Fruit fly (Drosophila melanogaster) whole organism, prepupa: ENCODE results near the gene Cpr64Ad.

Source experiments
- Blimp-1 ChIP-seq: fragments of 200-800 bp; sonication (Bioruptor generic); optimal IDR thresholded peaks from 3 replicates; lab custom pipeline; 2017; ENCODE audit warnings: missing biosample characterization, missing genetic modification characterization, mild to moderate bottlenecking, moderate library complexity, missing genetic modification reagents
- CG10669 ChIP-seq: fragments of 200-800 bp; sonication (Bioruptor generic); optimal IDR thresholded peaks from 3 replicates; lab custom pipeline; 2018; ENCODE audit warnings: missing biosample characterization, mild to moderate bottlenecking, missing genetic modification characterization, moderate library complexity
- CG11294 ChIP-seq: fragments of 200-800 bp; sonication (Bioruptor generic); IDR thresholded peaks from 2 replicates; pipeline ENCODE4 v1.3.6; 2022; ENCODE audit warnings: missing biosample characterization, missing genetic modification characterization
- CG11762 ChIP-seq: fragments of 200-800 bp; sonication (Bioruptor generic); optimal IDR thresholded peaks from 3 replicates; lab custom pipeline; 2016; ENCODE audit warnings: missing biosample characterization, missing genetic modification characterization; ENCODE audit not compliant: insufficient read depth
- CG11902 ChIP-seq: fragments of 200-800 bp; sonication (Bioruptor generic); optimal IDR thresholded peaks from 3 replicates; lab custom pipeline; 2016; ENCODE audit warnings: missing biosample characterization, missing genetic modification characterization
- CG15336 ChIP-seq: fragments of 200-800 bp; sonication (Bioruptor generic); IDR thresholded peaks from 2 replicates; pipeline ENCODE4 v1.3.6; 2022; ENCODE audit warnings: missing biosample characterization, missing genetic modification characterization
- CG1621 ChIP-seq: fragments of 200-800 bp; sonication (Bioruptor generic); optimal IDR thresholded peaks from 3 replicates; lab custom pipeline; 2018; ENCODE audit warnings: missing biosample characterization, mild to moderate bottlenecking, missing genetic modification characterization
- CG3032 ChIP-seq: fragments of 200-800 bp; optimal IDR thresholded peaks from 2 replicates; lab custom pipeline; 2019; ENCODE audit warnings: missing biosample characterization, mild to moderate bottlenecking, missing genetic modification characterization, moderate library complexity
- CG31627 ChIP-seq: fragments of 200-800 bp; sonication (Bioruptor generic); optimal IDR thresholded peaks from 3 replicates; lab custom pipeline; 2016; ENCODE audit warnings: missing biosample characterization, missing genetic modification characterization
- CG32006 ChIP-seq: fragments of 200-800 bp; sonication (Bioruptor generic); optimal IDR thresholded peaks from 3 replicates; lab custom pipeline; 2017; ENCODE audit warnings: missing biosample characterization, mild to moderate bottlenecking, missing genetic modification characterization
- CG3919 ChIP-seq: fragments of 200-800 bp; sonication (Bioruptor generic); optimal IDR thresholded peaks from 3 replicates; lab custom pipeline; 2016; ENCODE audit warnings: missing biosample characterization, missing genetic modification characterization
- CG4318 ChIP-seq: fragments of 200-800 bp; sonication (Bioruptor generic); optimal IDR thresholded peaks from 3 replicates; lab custom pipeline; 2017; ENCODE audit warnings: missing biosample characterization, mild to moderate bottlenecking, missing genetic modification characterization
- CG6163 ChIP-seq: fragments of 200-800 bp; sonication (Bioruptor generic); IDR thresholded peaks from 3 replicates; pipeline ENCODE4 v1.3.6; 2022; ENCODE audit warnings: missing biosample characterization, missing genetic modification characterization
- CG6276 ChIP-seq: fragments of 200-800 bp; sonication (Bioruptor generic); optimal IDR thresholded peaks from 2 replicates; lab custom pipeline; 2017; ENCODE audit warnings: missing biosample characterization, mild to moderate bottlenecking, missing genetic modification characterization
- CG6792 ChIP-seq: fragments of 200-800 bp; sonication (Bioruptor generic); optimal IDR thresholded peaks from 3 replicates; lab custom pipeline; 2016; ENCODE audit warnings: missing biosample characterization, missing genetic modification characterization
- CG6808 ChIP-seq: fragments of 200-800 bp; sonication (Bioruptor generic); optimal IDR thresholded peaks from 3 replicates; lab custom pipeline; 2017; ENCODE audit warnings: missing biosample characterization, missing genetic modification characterization, mild to moderate bottlenecking, moderate library complexity, missing genetic modification reagents
- CG6854 ChIP-seq: fragments of 200-800 bp; sonication (Bioruptor generic); optimal IDR thresholded peaks from 2 replicates; lab custom pipeline; 2017; ENCODE audit warnings: missing biosample characterization, mild to moderate bottlenecking, missing genetic modification characterization
- CG7368 ChIP-seq: fragments of 200-800 bp; sonication (Bioruptor generic); optimal IDR thresholded peaks from 3 replicates; lab custom pipeline; 2016; ENCODE audit warnings: missing biosample characterization, missing genetic modification characterization
- CG9139 ChIP-seq: fragments of 200-800 bp; sonication (Bioruptor generic); optimal IDR thresholded peaks from 3 replicates; lab custom pipeline; 2017; ENCODE audit warnings: missing biosample characterization, mild to moderate bottlenecking, missing genetic modification characterization
- Eip78C ChIP-seq: fragments of 200-800 bp; sonication (Bioruptor generic); peaks from one replicate; lab custom pipeline; 2016; ENCODE audit warnings: missing biosample characterization, missing genetic modification characterization
- Eip93F ChIP-seq: fragments of 200-800 bp; sonication (Bioruptor generic); optimal IDR thresholded peaks from 2 replicates; lab custom pipeline; 2016; ENCODE audit warnings: missing biosample characterization, mild to moderate bottlenecking, missing genetic modification characterization
- Ets21C ChIP-seq: fragments of 200-800 bp; sonication (Bioruptor generic); optimal IDR thresholded peaks from 3 replicates; lab custom pipeline; 2016; ENCODE audit warnings: missing biosample characterization, missing genetic modification characterization
- Gug ChIP-seq: fragments of 200-800 bp; sonication (Bioruptor generic); IDR thresholded peaks from 2 replicates; pipeline ENCODE4 v1.3.6; 2022; ENCODE audit warnings: missing biosample characterization, missing genetic modification characterization
- Hr38 ChIP-seq: sonication (Bioruptor generic); optimal IDR thresholded peaks from 2 replicates; lab custom pipeline; 2016; ENCODE audit warnings: missing biosample characterization, missing genetic modification characterization
- Hr4 ChIP-seq: fragments of 200-800 bp; sonication (Bioruptor generic); optimal IDR thresholded peaks from 3 replicates; lab custom pipeline; 2016; ENCODE audit warnings: missing biosample characterization, missing genetic modification characterization
- Lpt ChIP-seq: fragments of 200-800 bp; sonication (Bioruptor generic); optimal IDR thresholded peaks from 3 replicates; lab custom pipeline; 2016; ENCODE audit warnings: missing biosample characterization, missing genetic modification characterization
- Met ChIP-seq: fragments of 200-800 bp; sonication (Bioruptor generic); optimal IDR thresholded peaks from 3 replicates; lab custom pipeline; 2016; ENCODE audit warnings: missing biosample characterization, missing genetic modification characterization
- Smox ChIP-seq: fragments of 200-800 bp; sonication (Bioruptor generic); optimal IDR thresholded peaks from 3 replicates; lab custom pipeline; 2016; ENCODE audit warnings: missing biosample characterization, missing genetic modification characterization
- Sox102F ChIP-seq: fragments of 200-800 bp; sonication (Bioruptor generic); optimal IDR thresholded peaks from 2 replicates; lab custom pipeline; 2016; ENCODE audit warnings: missing biosample characterization, mild to moderate bottlenecking, missing genetic modification characterization
- achi ChIP-seq: fragments of 200-800 bp; sonication (Bioruptor generic); optimal IDR thresholded peaks from 3 replicates; lab custom pipeline; 2016; ENCODE audit warnings: missing biosample characterization, missing genetic modification characterization
- acj6 ChIP-seq: fragments of 200-800 bp; sonication (Bioruptor generic); optimal IDR thresholded peaks from 3 replicates; lab custom pipeline; 2016; ENCODE audit warnings: missing biosample characterization, missing genetic modification characterization
- cyc ChIP-seq: fragments of 200-800 bp; sonication (Bioruptor generic); optimal IDR thresholded peaks from 3 replicates; lab custom pipeline; 2016; ENCODE audit warnings: missing biosample characterization, missing genetic modification characterization
- esn ChIP-seq: fragments of 200-800 bp; sonication (Bioruptor generic); optimal IDR thresholded peaks from 2 replicates; lab custom pipeline; 2016; ENCODE audit warnings: missing biosample characterization, mild to moderate bottlenecking, missing genetic modification characterization, moderate library complexity
- fd59A ChIP-seq: fragments of 200-800 bp; sonication (Bioruptor generic); optimal IDR thresholded peaks from 2 replicates; lab custom pipeline; 2017; ENCODE audit warnings: missing biosample characterization, mild to moderate bottlenecking, missing genetic modification characterization, missing genetic modification reagents
- fd85E ChIP-seq: fragments of 200-800 bp; sonication (Bioruptor generic); optimal IDR thresholded peaks from 3 replicates; lab custom pipeline; 2016; ENCODE audit warnings: missing biosample characterization, missing genetic modification characterization
- fkh ChIP-seq: fragments of 200-800 bp; sonication (Bioruptor generic); optimal IDR thresholded peaks from 3 replicates; lab custom pipeline; 2017; ENCODE audit warnings: missing biosample characterization, mild to moderate bottlenecking, missing genetic modification characterization, moderate library complexity
- lz ChIP-seq: fragments of 200-800 bp; sonication (Bioruptor generic); optimal IDR thresholded peaks from 3 replicates; lab custom pipeline; 2016; ENCODE audit warnings: missing biosample characterization, missing genetic modification characterization
- net ChIP-seq: fragments of 200-800 bp; sonication (Bioruptor generic); optimal IDR thresholded peaks from 3 replicates; lab custom pipeline; 2016; ENCODE audit warnings: missing biosample characterization, missing genetic modification characterization
- pdm3 ChIP-seq: fragments of 200-800 bp; sonication (Bioruptor generic); optimal IDR thresholded peaks from 3 replicates; lab custom pipeline; 2016; ENCODE audit warnings: missing biosample characterization, missing genetic modification characterization
- salr ChIP-seq, 2 experiments: fragments of 200-800 bp; sonication (Bioruptor generic); optimal IDR thresholded peaks; 3 replicates each; lab custom pipeline; 2016 to 2018; ENCODE audit warnings: missing biosample characterization in 2 of 2, missing genetic modification characterization in 2 of 2, mild to moderate bottlenecking in 1 of 2
- spab ChIP-seq: fragments of 200-800 bp; sonication (Bioruptor generic); optimal IDR thresholded peaks from 2 replicates; lab custom pipeline; 2017; ENCODE audit warnings: missing biosample characterization, mild to moderate bottlenecking, missing genetic modification characterization, missing genetic modification reagents
- ss ChIP-seq, 2 experiments: fragments of 200-800 bp; sonication (Bioruptor generic); optimal IDR thresholded peaks; 2 replicates in 1 of 2; 3 replicates in 1 of 2; lab custom pipeline; 2017 to 2018; ENCODE audit warnings: mild to moderate bottlenecking in 2 of 2, missing biosample characterization in 2 of 2, missing genetic modification characterization in 2 of 2, moderate library complexity in 1 of 2
- vri ChIP-seq: fragments of 200-800 bp; sonication (Bioruptor generic); optimal IDR thresholded peaks from 3 replicates; lab custom pipeline; 2016; ENCODE audit warnings: missing biosample characterization, mild to moderate bottlenecking, missing genetic modification characterization

Cpr64Ad gene

DNA sequence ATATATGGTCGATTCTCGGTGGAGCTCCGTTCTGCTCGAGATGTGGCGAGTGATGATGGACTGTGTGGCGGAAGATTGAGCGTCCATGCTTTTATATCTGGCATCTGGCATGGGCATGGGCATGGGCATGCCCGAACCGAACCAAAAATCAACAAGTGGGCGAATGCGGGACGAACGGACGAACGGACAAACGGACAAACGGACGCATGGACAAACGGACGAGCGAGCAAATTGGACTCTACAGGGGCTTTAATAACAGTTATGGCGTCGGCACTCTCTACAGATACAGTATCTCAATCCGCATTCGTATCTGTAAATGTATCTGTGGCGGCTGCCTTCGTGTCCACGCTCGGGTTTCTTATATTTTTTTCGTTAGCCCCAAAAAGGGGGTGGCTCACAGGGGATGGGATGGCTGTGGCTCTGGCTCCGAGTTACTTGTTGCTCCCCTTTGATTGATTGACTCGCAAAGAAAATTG, 21.0 kb downstream of the Cpr64Ad start, which contains the start of gene ImpL2:
Gene ImpL2, minus strand, starts transcription at position 51 of the 476 bp plus-strand sequence.
- TF ChIP-seq CG9139 (GFP tag; lab: Kevin White, UChicago) = no peak
- TF ChIP-seq Eip78C = peak; percentile 35

dm6 chr3L:4238195-4238594, 23.0 kb downstream of the Cpr64Ad start:
- TF ChIP-seq CG11762 (GFP tag; lab: Kevin White, UChicago) (no peak), Hr4 (GFP tag; lab: Kevin White, UChicago) (no peak), CG6808 (GFP tag; lab: Kevin White, UChicago) (no peak), cyc (GFP tag; lab: Kevin White, UChicago) (no peak), CG3032 (tag; lab: Kevin White, UChicago) (no peak), CG10669 (no peak), CG6854 (GFP tag; lab: Kevin White, UChicago) (no peak), Ets21C (GFP tag; lab: Kevin White, UChicago) (no peak), Met (GFP tag; lab: Kevin White, UChicago) (no peak)

DNA sequence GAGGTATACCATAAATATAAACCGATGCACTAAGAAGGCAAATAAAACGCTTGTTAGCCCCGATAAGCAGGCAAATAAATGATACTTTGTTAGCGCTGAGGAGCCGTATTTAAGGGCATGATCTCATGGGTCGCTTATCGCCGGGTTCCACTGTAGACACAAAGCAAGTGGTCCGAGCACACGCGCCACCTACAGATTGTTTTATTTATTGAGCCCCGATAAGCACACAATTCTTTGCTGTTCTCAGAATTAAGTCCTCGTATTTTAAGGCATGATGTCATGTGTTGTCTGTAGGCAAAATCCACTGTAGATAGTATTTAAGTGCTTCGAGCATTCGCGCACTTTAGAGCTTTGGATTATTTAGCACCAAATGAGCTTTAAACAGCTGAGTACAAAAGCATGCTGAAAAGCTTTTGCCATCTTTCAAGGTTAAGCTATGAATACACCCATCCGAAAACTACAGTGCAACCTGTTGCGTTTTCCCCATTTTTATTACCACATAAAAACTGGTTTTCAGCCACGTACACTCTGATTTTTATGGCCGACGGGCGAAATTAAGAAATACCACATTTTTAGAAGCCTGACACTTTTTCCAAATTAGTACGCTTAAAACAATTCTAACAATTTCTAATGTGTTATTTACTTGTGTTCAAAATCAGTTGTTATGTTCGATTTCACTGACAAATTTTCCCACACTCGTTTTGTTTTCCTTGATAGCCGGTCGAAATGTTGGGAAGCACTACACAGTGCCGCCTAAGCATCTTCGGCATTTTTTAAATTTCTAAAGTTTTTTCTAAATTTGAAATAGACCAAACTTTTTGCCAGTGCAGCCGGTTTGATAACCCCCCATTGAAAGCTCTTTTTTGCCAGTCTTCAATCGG, 24.5 kb downstream of the Cpr64Ad start, which contains the start of gene Sqor:
Gene Sqor, plus strand, starts transcription at position 732 of the 881 bp plus-strand sequence.
- TF ChIP-seq Blimp-1 (GFP tag; lab: Kevin White, UChicago) = peak; percentile 85
- TF ChIP-seq CG1621 (tag; lab: Kevin White, UChicago) = peak; percentile 86
- peak; percentile 97 for TF ChIP-seq Sox102F (GFP tag; lab: Kevin White, UChicago)
- peak; percentile 96 for TF ChIP-seq esn (GFP tag; lab: Kevin White, UChicago)
- peak; percentile 96 for TF ChIP-seq pdm3 (GFP tag; lab: Kevin White, UChicago)
- TF ChIP-seq CG3919 = peak; percentile 95
- peak; percentile 97 for TF ChIP-seq CG15336 (GFP tag; lab: Robert Waterston, UW)
- TF ChIP-seq CG11902 (GFP tag; lab: Kevin White, UChicago) = peak; percentile 88
- peak; percentile 89 to 97 for TF ChIP-seq salr (GFP tag; optimal IDR thresholded peaks at IDR 0.05; lab: Kevin White, UChicago)
- peak; percentile 95 for TF ChIP-seq CG6808 (GFP tag; lab: Kevin White, UChicago)
- peak; percentile 92 for TF ChIP-seq Gug
- peak; percentile 93 for TF ChIP-seq fd59A
- peak; percentile 91 for TF ChIP-seq CG10669
- peak; percentile 97 for TF ChIP-seq CG4318 (GFP tag; lab: Kevin White, UChicago)
- TF ChIP-seq CG11762 (GFP tag; lab: Kevin White, UChicago) = peak; percentile 90
- peak; percentile 95 for TF ChIP-seq vri (GFP tag; lab: Kevin White, UChicago)
- TF ChIP-seq net (GFP tag; lab: Kevin White, UChicago) = peak; percentile 96
- TF ChIP-seq spab (GFP tag; lab: Kevin White, UChicago) = peak; percentile 88
- TF ChIP-seq ss (GFP tag; optimal IDR thresholded peaks at IDR 0.05; lab: Kevin White, UChicago) = peak; percentile 94 to 95
- peak; percentile 82 for TF ChIP-seq Eip93F (GFP tag; lab: Kevin White, UChicago)
- TF ChIP-seq Lpt = peak; percentile 93
- TF ChIP-seq Hr38 (GFP tag; lab: Kevin White, UChicago) = peak; percentile 46
- peak; percentile 98 for TF ChIP-seq Hr4 (GFP tag; lab: Kevin White, UChicago)
- peak; percentile 78 for TF ChIP-seq fd85E (GFP tag; lab: Kevin White, UChicago)
- peak; percentile 94 for TF ChIP-seq CG31627
- TF ChIP-seq lz (GFP tag; lab: Kevin White, UChicago) = peak; percentile 94
- peak; percentile 87 for TF ChIP-seq CG11294 (GFP tag; lab: Robert Waterston, UW)
- peak; percentile 89 for TF ChIP-seq Ets21C (GFP tag; lab: Kevin White, UChicago)
- peak; percentile 89 for TF ChIP-seq Smox (GFP tag; lab: Kevin White, UChicago)
- TF ChIP-seq achi (GFP tag; lab: Kevin White, UChicago) = peak; percentile 93
- TF ChIP-seq CG6854 (GFP tag; lab: Kevin White, UChicago) = peak; percentile 91
- no peak for TF ChIP-seq Met (GFP tag; lab: Kevin White, UChicago)
- TF ChIP-seq fkh = peak; percentile 50
- TF ChIP-seq CG7368 (GFP tag; lab: Kevin White, UChicago) = peak; percentile 91
- peak; percentile 89 for TF ChIP-seq CG6792 (GFP tag; lab: Kevin White, UChicago)
- peak; percentile 89 for TF ChIP-seq CG9139 (GFP tag; lab: Kevin White, UChicago)
- TF ChIP-seq CG32006 (GFP tag; lab: Kevin White, UChicago) = peak; percentile 99
- peak; percentile 94 for TF ChIP-seq acj6
- TF ChIP-seq CG6276 (GFP tag; lab: Kevin White, UChicago) = peak; percentile 97
- TF ChIP-seq CG6163 (GFP tag; lab: Robert Waterston, UW) = peak; percentile 95
- peak; percentile 98 for TF ChIP-seq CG3032 (tag; lab: Kevin White, UChicago)
